Fruit fly (Drosophila melanogaster) whole organism, embryonic: ENCODE data around the gene CG4267.

Experiments used
- CG10565 ChIP-seq: fragments of 200-800 bp; sonication (Bioruptor generic); optimal IDR thresholded peaks from 3 replicates; lab custom pipeline; 2016; ENCODE audit warnings: missing biosample characterization, mild to moderate bottlenecking, missing genetic modification characterization
- CG11696 ChIP-seq: fragments of 200-800 bp; sonication (Bioruptor generic); IDR thresholded peaks from 2 replicates; pipeline ENCODE4 v1.3.6; 2022; ENCODE audit warnings: missing biosample characterization, missing genetic modification characterization
- CG12659 ChIP-seq: fragments of 200-800 bp; sonication (Bioruptor generic); optimal IDR thresholded peaks from 3 replicates; lab custom pipeline; 2017; ENCODE audit warnings: mild to moderate bottlenecking, missing biosample characterization, missing genetic modification reagents, missing genetic modification characterization
- CG12769 ChIP-seq: fragments of 200-800 bp; sonication (Bioruptor generic); optimal IDR thresholded peaks from 2 replicates; lab custom pipeline; 2019; ENCODE audit warnings: missing biosample characterization, mild to moderate bottlenecking, missing genetic modification characterization, moderate library complexity
- CG13296 ChIP-seq: fragments of 200-800 bp; sonication (Bioruptor generic); optimal IDR thresholded peaks from 3 replicates; lab custom pipeline; 2018; ENCODE audit warnings: missing biosample characterization, mild to moderate bottlenecking, missing genetic modification characterization
- CG14050 ChIP-seq: fragments of 200-800 bp; sonication (Bioruptor generic); IDR thresholded peaks from 3 replicates; pipeline ENCODE4 v1.3.6; 2022; ENCODE audit warnings: missing biosample characterization, missing genetic modification characterization
- CG16863 ChIP-seq: fragments of 200-800 bp; sonication (Bioruptor generic); optimal IDR thresholded peaks from 3 replicates; lab custom pipeline; 2016; ENCODE audit warnings: missing biosample characterization, missing genetic modification characterization
- CG17361 ChIP-seq: fragments of 200-800 bp; sonication (Bioruptor generic); IDR thresholded peaks from 3 replicates; pipeline ENCODE4 v1.3.6; 2022; ENCODE audit warnings: missing biosample characterization, missing genetic modification characterization
- CG17568 ChIP-seq: fragments of 200-800 bp; sonication (Bioruptor generic); optimal IDR thresholded peaks from 2 replicates; lab custom pipeline; 2018; ENCODE audit warnings: missing biosample characterization, mild to moderate bottlenecking, missing genetic modification characterization, moderate library complexity
- CG1792 ChIP-seq: fragments of 200-800 bp; sonication (Bioruptor generic); optimal IDR thresholded peaks from 2 replicates; lab custom pipeline; 2016; ENCODE audit warnings: missing biosample characterization, missing genetic modification characterization
- CG2678 ChIP-seq: fragments of 200-800 bp; sonication (Bioruptor generic); optimal IDR thresholded peaks from 3 replicates; lab custom pipeline; 2019; ENCODE audit warnings: missing biosample characterization, mild to moderate bottlenecking, missing genetic modification characterization, moderate library complexity
- CG30403 ChIP-seq: fragments of 200-800 bp; sonication (Bioruptor generic); optimal IDR thresholded peaks from 3 replicates; lab custom pipeline; 2016; ENCODE audit warnings: missing biosample characterization, missing genetic modification characterization
- CG42726 ChIP-seq: fragments of 200-800 bp; sonication (Bioruptor generic); IDR thresholded peaks from 2 replicates; pipeline ENCODE4 v1.3.6; 2022; ENCODE audit warnings: missing biosample characterization, missing genetic modification characterization; ENCODE audit not compliant: partially characterized antibody
- CG43689 ChIP-seq: fragments of 200-800 bp; sonication (Bioruptor generic); IDR thresholded peaks from 2 replicates; pipeline ENCODE4 v1.3.6; 2022; ENCODE audit warnings: missing biosample characterization, missing genetic modification characterization
- CG7271 ChIP-seq: fragments of 200-800 bp; sonication (Bioruptor generic); optimal IDR thresholded peaks from 2 replicates; lab custom pipeline; 2018; ENCODE audit warnings: missing biosample characterization, mild to moderate bottlenecking, missing genetic modification characterization, moderate library complexity
- CG7372 ChIP-seq: fragments of 200-800 bp; sonication (Bioruptor generic); IDR thresholded peaks from 2 replicates; pipeline ENCODE4 v1.3.6; 2022; ENCODE audit warnings: missing biosample characterization, missing genetic modification characterization
- CG7963 ChIP-seq: fragments of 200-800 bp; sonication (Bioruptor generic); IDR thresholded peaks from 3 replicates; pipeline ENCODE4 v1.3.6; 2022; ENCODE audit warnings: missing biosample characterization, missing genetic modification characterization; ENCODE audit not compliant: partially characterized antibody
- CG8089 ChIP-seq: fragments of 200-800 bp; sonication (Bioruptor generic); optimal IDR thresholded peaks from 3 replicates; lab custom pipeline; 2016; ENCODE audit warnings: missing biosample characterization, missing genetic modification characterization
- CoRest ChIP-seq: fragments of 200-800 bp; sonication (Bioruptor generic); optimal IDR thresholded peaks from 3 replicates; lab custom pipeline; 2018; ENCODE audit warnings: missing biosample characterization, mild to moderate bottlenecking, missing genetic modification characterization, moderate library complexity
- Ets65A ChIP-seq: fragments of 200-800 bp; sonication (Bioruptor generic); peaks from one replicate; lab custom pipeline; 2016; ENCODE audit warnings: missing biosample characterization, missing genetic modification characterization
- H15 ChIP-seq: fragments of 200-800 bp; sonication (Bioruptor generic); IDR thresholded peaks from 3 replicates; pipeline ENCODE4 v1.3.6; 2022; ENCODE audit warnings: missing biosample characterization, missing genetic modification characterization
- Hsf ChIP-seq: fragments of 200-800 bp; sonication (Bioruptor generic); optimal IDR thresholded peaks from 3 replicates; lab custom pipeline; 2016; ENCODE audit warnings: missing biosample characterization, missing genetic modification characterization
- Lhr ChIP-seq: fragments of 200-800 bp; sonication (Bioruptor generic); optimal IDR thresholded peaks from 3 replicates; lab custom pipeline; 2017; ENCODE audit warnings: mild to moderate bottlenecking, missing biosample characterization, missing genetic modification reagents, missing genetic modification characterization
- Lim3 ChIP-seq: fragments of 200-800 bp; sonication (Bioruptor generic); IDR thresholded peaks from 2 replicates; pipeline ENCODE4 v1.3.6; 2022; ENCODE audit warnings: missing biosample characterization, missing genetic modification characterization
- Lpt ChIP-seq: fragments of >200 bp; optimal IDR thresholded peaks from 2 replicates; lab custom pipeline; 2018; ENCODE audit warnings: missing biosample characterization, missing genetic modification characterization
- Mad ChIP-seq: fragments of 200-800 bp; sonication (Bioruptor generic); optimal IDR thresholded peaks from 2 replicates; lab custom pipeline; 2016; ENCODE audit warnings: missing biosample characterization, missing genetic modification characterization
- Med ChIP-seq: fragments of 200-800 bp; sonication (Bioruptor generic); peaks from one replicate; lab custom pipeline; 2016; ENCODE audit warnings: missing biosample characterization, missing genetic modification characterization, mild to moderate bottlenecking, inconsistent platforms, moderate library complexity
- Mrtf ChIP-seq: fragments of 200-800 bp; sonication (Bioruptor generic); IDR thresholded peaks from 3 replicates; pipeline ENCODE4 v1.3.6; 2022; ENCODE audit warnings: missing biosample characterization, missing genetic modification characterization
- NC2α ChIP-seq: fragments of 200-800 bp; sonication (Bioruptor generic); optimal IDR thresholded peaks from 2 replicates; lab custom pipeline; 2016; ENCODE audit warnings: missing biosample characterization, missing genetic modification characterization
- Oli ChIP-seq: fragments of 200-800 bp; sonication (Bioruptor generic); optimal IDR thresholded peaks from 2 replicates; lab custom pipeline; 2018; ENCODE audit warnings: missing biosample characterization, mild to moderate bottlenecking, missing genetic modification characterization, moderate library complexity
- Pdp1 ChIP-seq, 2 experiments: fragments of 200-800 bp; sonication (Bioruptor generic); optimal IDR thresholded peaks; 3 replicates each; lab custom pipeline; 2016; ENCODE audit warnings: missing biosample characterization in 2 of 2, missing genetic modification characterization in 2 of 2, mild to moderate bottlenecking in 1 of 2, moderate library complexity in 1 of 2
- Rx ChIP-seq: fragments of 200-800 bp; sonication (Bioruptor generic); IDR thresholded peaks from 2 replicates; pipeline ENCODE4 v1.3.6; 2022; ENCODE audit warnings: missing biosample characterization, missing genetic modification characterization
- Side ChIP-seq: fragments of 200-800 bp; sonication (Bioruptor generic); optimal IDR thresholded peaks from 2 replicates; lab custom pipeline; 2016; ENCODE audit warnings: missing biosample characterization, missing genetic modification characterization
- Ssrp ChIP-seq: fragments of 200-800 bp; sonication (Bioruptor generic); optimal IDR thresholded peaks from 2 replicates; lab custom pipeline; 2018; ENCODE audit warnings: missing biosample characterization, mild to moderate bottlenecking, missing genetic modification characterization, moderate library complexity
- Usf ChIP-seq: fragments of 200-800 bp; sonication (Bioruptor generic); optimal IDR thresholded peaks from 2 replicates; lab custom pipeline; 2017; ENCODE audit warnings: missing genotype, missing biosample characterization, missing genetic modification characterization
- ase ChIP-seq: fragments of 200-800 bp; sonication (Bioruptor generic); IDR thresholded peaks from 3 replicates; pipeline ENCODE4 v1.3.6; 2022; ENCODE audit warnings: missing biosample characterization, missing genetic modification characterization
- bab2 ChIP-seq: fragments of 200-800 bp; sonication (Bioruptor generic); optimal IDR thresholded peaks from 2 replicates; lab custom pipeline; 2016; ENCODE audit warnings: missing biosample characterization, missing genetic modification characterization
- chif ChIP-seq, 2 experiments: fragments of 200-800 bp; sonication (Bioruptor generic); optimal IDR thresholded peaks; 3 replicates each; lab custom pipeline; 2016; ENCODE audit warnings: missing biosample characterization in 2 of 2, missing genetic modification characterization in 2 of 2
- crol ChIP-seq: fragments of 200-800 bp; sonication (Bioruptor generic); IDR thresholded peaks from 2 replicates; pipeline ENCODE4 v1.3.6; 2022; ENCODE audit warnings: missing biosample characterization, missing genetic modification characterization
- dmrt99B ChIP-seq: fragments of 200-800 bp; sonication (Bioruptor generic); optimal IDR thresholded peaks from 2 replicates; lab custom pipeline; 2018; ENCODE audit warnings: missing biosample characterization, mild to moderate bottlenecking, missing genetic modification characterization, moderate library complexity
- dpn ChIP-seq, 2 experiments: fragments of 200-800 bp; sonication (Bioruptor generic); optimal IDR thresholded peaks; 3 replicates each; lab custom pipeline; 2016; ENCODE audit warnings: missing biosample characterization in 2 of 2, missing genetic modification characterization in 2 of 2
- esg ChIP-seq: fragments of 200-800 bp; sonication (Bioruptor generic); conservative IDR thresholded peaks from 2 replicates; pipeline ENCODE4 v1.3.6; 2022; ENCODE audit warnings: missing biosample characterization, missing genetic modification characterization
- fru ChIP-seq: fragments of >200 bp; optimal IDR thresholded peaks from 2 replicates; lab custom pipeline; 2017
- gcm2 ChIP-seq: fragments of 200-800 bp; sonication (Bioruptor generic); optimal IDR thresholded peaks from 2 replicates; lab custom pipeline; 2016; ENCODE audit warnings: missing biosample characterization, missing genetic modification characterization
- jigr1 ChIP-seq: fragments of 200-800 bp; sonication (Bioruptor generic); IDR thresholded peaks from 3 replicates; pipeline ENCODE4 v1.3.6; 2022; ENCODE audit warnings: missing biosample characterization, missing genetic modification characterization
- kay ChIP-seq: fragments of 200-800 bp; sonication (Bioruptor generic); optimal IDR thresholded peaks from 2 replicates; lab custom pipeline; 2016; ENCODE audit warnings: missing biosample characterization, missing genetic modification characterization
- mirr ChIP-seq: fragments of 200-800 bp; sonication (Bioruptor generic); optimal IDR thresholded peaks from 3 replicates; lab custom pipeline; 2018; ENCODE audit warnings: missing biosample characterization, mild to moderate bottlenecking, missing genetic modification characterization
- prd ChIP-seq, 3 experiments: fragments of >200 bp in 2 of 3; fragments of 200-800 bp in 1 of 3; sonication (Bioruptor generic) in 1 of 3; optimal IDR thresholded peaks in 2 of 3; IDR thresholded peaks in 1 of 3; 2 replicates in 2 of 3; 3 replicates in 1 of 3; pipeline versions ENCODE4 v1.3.6 to Lab custom; 2017 to 2022; ENCODE audit warnings: missing biosample characterization in 1 of 3, missing genetic modification characterization in 1 of 3
- unpg ChIP-seq: fragments of 200-800 bp; sonication (Bioruptor generic); optimal IDR thresholded peaks from 3 replicates; lab custom pipeline; 2018; ENCODE audit warnings: missing biosample characterization, mild to moderate bottlenecking, missing genetic modification characterization, moderate library complexity
- wek ChIP-seq: fragments of 200-800 bp; sonication (Bioruptor generic); optimal IDR thresholded peaks from 3 replicates; lab custom pipeline; 2018; ENCODE audit warnings: missing biosample characterization, mild to moderate bottlenecking, missing genetic modification characterization, moderate library complexity
- z ChIP-seq: fragments of 200-800 bp; sonication (Bioruptor generic); IDR thresholded peaks from 3 replicates; pipeline ENCODE4 v1.3.6; 2022; ENCODE audit warnings: missing biosample characterization, missing genetic modification characterization

The CG4267 gene

dm6 chr2L:2227316-2227715 is 14.9 kb upstream of the CG4267 start (continued):
- TF ChIP-seq bab2 (GFP tag; lab: Kevin White, UChicago) = no peak
- TF ChIP-seq fru (lab: Kevin White, UChicago) = no peak
- TF ChIP-seq jigr1 = no peak
- TF ChIP-seq CG7271 (tag; lab: Kevin White, UChicago) = no peak
- TF ChIP-seq ase (GFP tag; lab: Robert Waterston, UW) = peak; percentile 74; the same call in 2 of the 3 replicates
- TF ChIP-seq CG2678 = peak; percentile 59
- no peak for TF ChIP-seq NC2α (GFP tag; lab: Kevin White, UChicago)
- TF ChIP-seq dpn (GFP tag; optimal IDR thresholded peaks at IDR 0.05; lab: Kevin White, UChicago) = peak; percentile 26 to 47
- TF ChIP-seq wek (GFP tag; lab: Kevin White, UChicago) = peak; percentile 40
- TF ChIP-seq CG42726 = no peak
- no peak for TF ChIP-seq crol (GFP tag; lab: Robert Waterston, UW)
- peak; percentile 20 for TF ChIP-seq CG8089 (GFP tag; lab: Kevin White, UChicago)
- no peak for TF ChIP-seq mirr (GFP tag; lab: Kevin White, UChicago)
- TF ChIP-seq Med (GFP tag; lab: Kevin White, UChicago) = peak; percentile 84
- 0 out of 3 replicates have a peak, but pooled peaks have one; percentile 22 for TF ChIP-seq CG17361 (GFP tag; lab: Robert Waterston, UW)
- TF ChIP-seq CG30403 (GFP tag; lab: Kevin White, UChicago) = peak; percentile 52
- peak; percentile 57 for TF ChIP-seq unpg
- no peak for TF ChIP-seq CG7963 (GFP tag; lab: Robert Waterston, UW)
- peak; percentile 9; the same call in 1 of the 2 replicates for TF ChIP-seq esg (GFP tag; lab: Robert Waterston, UW)
- peak; percentile 16 to 39 for TF ChIP-seq chif (GFP tag; optimal IDR thresholded peaks at IDR 0.05; lab: Kevin White, UChicago)
- peak; percentile 34 for TF ChIP-seq CG12769 (tag; lab: Kevin White, UChicago)
- TF ChIP-seq Lpt = no peak
- peak; percentile 69; the same call in 2 of the 3 replicates for TF ChIP-seq H15
- TF ChIP-seq CG13296 (GFP tag; lab: Kevin White, UChicago) = peak; percentile 41
- TF ChIP-seq z = no peak
- TF ChIP-seq CG10565 (GFP tag; lab: Kevin White, UChicago) = no peak
- peak; percentile 6 for TF ChIP-seq Side (GFP tag; lab: Kevin White, UChicago)
- TF ChIP-seq CG14050 (GFP tag; lab: Robert Waterston, UW) = peak; percentile 56; the same call in 1 of the 3 replicates
- TF ChIP-seq CG16863 (GFP tag; lab: Kevin White, UChicago) = peak; percentile 42
- TF ChIP-seq Usf (GFP tag; lab: Kevin White, UChicago) = no peak
- TF ChIP-seq Hsf = peak; percentile 42
- TF ChIP-seq Lhr (GFP tag; lab: Kevin White, UChicago) = no peak
- TF ChIP-seq CoRest = peak; percentile 21
- no peak for TF ChIP-seq kay (GFP tag; lab: Kevin White, UChicago)
- TF ChIP-seq CG11696 (GFP tag; lab: Robert Waterston, UW) = peak; percentile 26; the same call in 1 of the 2 replicates
- peak; percentile 43 for TF ChIP-seq Mad (GFP tag; lab: Kevin White, UChicago)
- peak; percentile 64 for TF ChIP-seq Oli
- TF ChIP-seq Lim3 (GFP tag; lab: Robert Waterston, UW) = peak; percentile 18; the same call in 1 of the 2 replicates
- peak; percentile 19 for TF ChIP-seq CG17568 (GFP tag; lab: Kevin White, UChicago)
- peak; percentile 24 for TF ChIP-seq CG12659 (GFP tag; lab: Kevin White, UChicago)
- no peak for TF ChIP-seq CG1792 (GFP tag; lab: Kevin White, UChicago)
- TF ChIP-seq prd (optimal IDR thresholded peaks at IDR 0.05; lab: Kevin White, UChicago) = no peak
- TF ChIP-seq prd (GFP tag; IDR thresholded peaks at IDR 0.05; lab: Robert Waterston, UW) = peak; percentile 51; the same call in 2 of the 3 replicates
- peak; percentile 63 for TF ChIP-seq gcm2 (GFP tag; lab: Kevin White, UChicago)
- TF ChIP-seq Mrtf (GFP tag; lab: Robert Waterston, UW) = no peak
- peak; percentile 87 for TF ChIP-seq Ets65A
- no peak for TF ChIP-seq CG43689 (GFP tag; lab: Robert Waterston, UW)
- TF ChIP-seq Pdp1 (GFP tag; optimal IDR thresholded peaks at IDR 0.05; lab: Kevin White, UChicago) = peak; percentile 17 to 24
- TF ChIP-seq Ssrp = peak; percentile 30
- peak; percentile 60 for TF ChIP-seq Rx (GFP tag; lab: Robert Waterston, UW)
- TF ChIP-seq dmrt99B (tag; lab: Kevin White, UChicago) = peak; percentile 72
- TF ChIP-seq CG7372 (GFP tag; lab: Robert Waterston, UW) = no peak
